Worm (Caenorhabditis elegans) whole organism, L3 larva: ENCODE data around the gene F07F6.1.

Experiments used
- ama-1 ChIP-seq: fragments of 150-350 bp; optimal IDR thresholded peaks from 2 replicates; lab custom pipeline; 2018
- elt-2 ChIP-seq: sonication (generic microtip); optimal IDR thresholded peaks from 2 replicates; lab custom pipeline; 2016; ENCODE audit warnings: missing genetic modification reagents, mild to moderate bottlenecking, missing genetic modification characterization, missing compliant biosample characterization
- lin-15B ChIP-seq: fragments of 150-350 bp; optimal IDR thresholded peaks from 2 replicates; lab custom pipeline; 2014; ENCODE audit warnings: missing biosample characterization, missing genetic modification characterization
- lin-39 ChIP-seq: fragments of 150-350 bp; optimal IDR thresholded peaks from 2 replicates; lab custom pipeline; 2018; ENCODE audit warnings: missing biosample characterization, missing genetic modification reagents, missing genetic modification characterization
- mml-1 ChIP-seq: fragments of 150-350 bp; sonication (generic microtip); optimal IDR thresholded peaks from 3 replicates; lab custom pipeline; 2014; ENCODE audit warnings: missing biosample characterization, missing genetic modification characterization
- pqm-1 ChIP-seq: fragments of 150-350 bp; optimal IDR thresholded peaks from 2 replicates; lab custom pipeline; 2017; ENCODE audit warnings: missing biosample characterization, missing genetic modification characterization, inconsistent platforms

ce11 chrII:5436833-5437232, 853 bp upstream of the F07F6.1 start, which contains the start of gene dct-5:
- no peak for TF ChIP-seq pqm-1 (tag; lab: Kevin White, UChicago)
- TF ChIP-seq elt-2 (tag; lab: Kevin White, UChicago), result no peak
- no peak for TF ChIP-seq mml-1
- no peak for TF ChIP-seq lin-39 (tag; lab: Kevin White, UChicago)
- no peak for TF ChIP-seq lin-15B (tag; lab: Kevin White, UChicago)
- no peak for TF ChIP-seq ama-1
